Worm (Caenorhabditis elegans) whole organism, dauer: ENCODE data around the gene nhr-134.

Experiments
- unc-62 ChIP-seq: sonication (generic microtip); optimal IDR thresholded peaks from 2 replicates; lab custom pipeline; 2017; ENCODE audit warnings: missing biosample characterization, missing genetic modification reagents, missing genetic modification characterization

Gene nhr-134

ce11 chrV:2230912-2231311, at the start of gene nhr-134:
nhr-134 (plus strand) TSS chrV:2231223.
- no peak for TF ChIP-seq unc-62 (GFP tag; lab: Kevin White, UChicago)

DNA sequence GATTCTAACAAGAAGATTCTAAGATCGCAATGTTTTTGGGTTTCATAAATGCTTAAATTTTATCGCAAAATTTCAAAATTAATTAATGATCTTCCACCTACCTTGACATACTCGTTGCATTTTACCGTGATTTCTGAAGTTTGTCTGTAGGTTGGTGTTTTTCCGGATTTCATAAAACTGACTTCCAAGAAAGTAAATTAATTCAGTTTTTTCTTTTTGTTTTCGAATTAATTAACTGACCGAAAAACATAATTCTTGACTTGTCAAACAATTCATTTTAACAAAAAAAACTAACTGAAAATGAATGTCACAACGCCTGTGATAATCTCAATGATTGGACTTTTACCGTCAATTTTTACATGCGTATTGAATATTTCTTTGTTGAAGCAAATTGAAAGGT, 49.3 kb upstream of the nhr-134 start, which contains the start of gene srbc-16:
srbc-16 (plus strand) TSS at position 301 of the 400 bp plus-strand sequence.
- TF ChIP-seq unc-62 (GFP tag; lab: Kevin White, UChicago), result no peak

DNA sequence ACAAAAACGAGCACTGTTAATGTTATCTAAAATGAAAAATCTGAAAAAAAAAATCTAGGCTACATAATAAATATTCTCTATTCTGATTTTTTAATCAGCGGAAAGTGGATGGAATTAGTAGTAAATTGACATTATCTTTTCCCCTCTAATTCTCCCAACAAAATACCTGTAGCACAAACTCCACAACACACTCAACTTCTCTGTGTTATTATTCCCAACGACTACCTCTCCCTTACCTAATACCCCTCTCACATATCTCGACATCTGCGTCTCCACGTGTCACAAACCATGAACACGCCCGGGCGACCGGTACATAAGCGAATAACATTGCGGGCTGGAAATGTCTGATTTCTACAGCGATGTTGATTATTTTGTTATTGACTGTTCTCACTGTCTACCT, 47.9 kb upstream of the nhr-134 start, which contains the start of gene cyp-33C2:
cyp-33C2 (plus strand) TSS at position 327 of the 400 bp plus-strand sequence.
- TF ChIP-seq unc-62 (GFP tag; lab: Kevin White, UChicago), result no peak

ce11 chrV:2185486-2185885, 45.5 kb upstream of the nhr-134 start:
- TF ChIP-seq unc-62 (GFP tag; lab: Kevin White, UChicago), result no peak

- TF ChIP-seq unc-62 (GFP tag; lab: Kevin White, UChicago), result no peak
These were observed 43.1 kb upstream of the nhr-134 start, which contains the start of gene Y5H2B.3 for ce11 chrV:2187864-2188345. Y5H2B.3 (plus strand) TSS chrV:2188295.

ce11 chrV:2190383-2190782, 40.6 kb upstream of the nhr-134 start:
- TF ChIP-seq unc-62 (GFP tag; lab: Kevin White, UChicago), result no peak

- TF ChIP-seq unc-62 (GFP tag; lab: Kevin White, UChicago), result no peak
These were observed 39.9 kb upstream of the nhr-134 start, which contains the start of gene srbc-42 for ce11 chrV:2191122-2191521. srbc-42 (minus strand) TSS chrV:2191222.

DNA sequence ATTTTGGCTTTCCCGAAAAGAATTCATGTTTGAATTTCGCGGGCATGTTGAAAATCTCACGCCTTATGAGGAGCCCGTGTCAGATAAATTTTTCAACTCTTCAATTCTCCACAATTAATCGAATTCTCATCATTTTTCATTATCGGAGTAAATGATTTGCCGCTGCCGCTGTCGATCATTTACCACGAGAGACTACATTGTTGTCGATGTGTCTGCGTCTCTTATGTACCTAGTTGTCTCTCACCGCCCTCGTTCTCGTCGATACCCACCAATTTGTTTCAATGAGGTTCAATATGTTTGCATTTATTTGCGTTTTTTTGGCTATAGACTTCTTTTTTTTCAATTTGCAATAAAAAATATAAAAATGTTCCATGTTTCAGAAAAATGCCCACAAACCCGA, 38.9 kb upstream of the nhr-134 start, which contains the start of gene nhr-13:
nhr-13 (plus strand) TSS at position 369 of the 400 bp plus-strand sequence.
- no peak for TF ChIP-seq unc-62 (GFP tag; lab: Kevin White, UChicago)

DNA sequence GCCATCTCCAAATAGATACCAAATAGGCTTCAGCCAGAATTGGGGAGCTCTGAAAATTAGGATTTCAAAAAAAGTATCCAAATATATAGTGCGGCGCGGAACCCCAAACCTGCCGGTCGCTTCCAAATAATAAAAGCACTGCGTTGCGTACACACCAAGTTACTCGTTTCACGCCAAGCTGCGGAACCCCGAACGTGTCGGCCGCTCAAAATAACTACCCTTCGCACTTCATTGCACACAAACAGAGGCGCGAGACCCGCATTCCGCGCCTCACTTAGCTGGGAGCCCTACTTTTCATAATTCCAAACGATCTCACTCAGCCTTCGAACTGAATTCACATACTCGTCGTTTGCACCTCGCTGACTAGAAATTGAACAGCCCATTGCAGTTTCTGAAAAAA, 31.4 kb upstream of the nhr-134 start:
- no peak for TF ChIP-seq unc-62 (GFP tag; lab: Kevin White, UChicago)

- no peak for TF ChIP-seq unc-62 (GFP tag; lab: Kevin White, UChicago)
These were observed 30.6 kb upstream of the nhr-134 start for ce11 chrV:2200402-2200801.

- TF ChIP-seq unc-62 (GFP tag; lab: Kevin White, UChicago), result no peak
These were observed 29.8 kb upstream of the nhr-134 start, which contains the start of gene cyp-32B1 for ce11 chrV:2201240-2201639. cyp-32B1 (minus strand) TSS chrV:2201415.

DNA sequence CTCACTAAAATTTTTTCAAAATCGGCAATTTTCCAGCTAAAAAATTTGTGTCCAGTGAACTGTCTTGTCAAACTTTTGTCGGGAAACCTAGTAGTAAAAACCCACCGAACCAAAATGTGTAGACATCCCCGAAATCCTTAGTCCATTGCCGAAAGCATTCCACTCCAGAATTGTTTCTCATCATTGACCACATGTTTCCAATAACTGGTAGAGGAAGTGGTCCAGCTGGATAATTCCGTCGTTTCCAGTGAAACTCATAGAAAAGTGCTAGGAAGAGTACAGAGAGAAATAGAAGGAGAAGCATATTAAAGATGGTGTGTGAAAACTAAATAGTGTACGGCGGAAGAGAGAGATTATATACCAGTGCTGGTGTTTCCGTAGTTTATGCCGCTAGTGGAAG, 26.9 kb upstream of the nhr-134 start, which contains the start of gene cyp-33C12:
cyp-33C12 (minus strand) TSS at position 321 of the 400 bp plus-strand sequence.
- no peak for TF ChIP-seq unc-62 (GFP tag; lab: Kevin White, UChicago)

- no peak for TF ChIP-seq unc-62 (GFP tag; lab: Kevin White, UChicago)
These were observed 24.8 kb upstream of the nhr-134 start, which contains the start of gene srt-40 for ce11 chrV:2206181-2206580. srt-40 (minus strand) TSS chrV:2206281.

DNA sequence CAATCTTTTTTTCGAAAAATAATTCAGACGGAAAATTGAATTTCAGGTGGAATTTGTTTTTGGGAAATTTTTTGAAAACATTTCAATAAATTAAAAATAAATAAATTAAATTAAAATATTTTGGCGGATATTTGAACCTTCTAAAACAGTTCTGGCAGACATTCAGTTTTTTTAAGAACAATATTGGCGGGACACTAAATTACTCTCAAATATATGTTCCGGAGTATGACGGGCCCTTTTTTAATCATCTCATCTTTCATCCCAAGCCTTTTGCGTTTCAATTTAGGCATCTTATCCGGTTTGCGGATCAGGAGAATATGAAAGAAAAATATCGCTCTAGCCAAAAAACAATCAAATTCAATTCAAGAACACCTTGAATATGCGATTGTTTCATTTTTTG, 24.2 kb upstream of the nhr-134 start, which contains the start of gene svh-11:
svh-11 (plus strand) TSS at position 301 of the 400 bp plus-strand sequence.
- TF ChIP-seq unc-62 (GFP tag; lab: Kevin White, UChicago), result no peak

DNA sequence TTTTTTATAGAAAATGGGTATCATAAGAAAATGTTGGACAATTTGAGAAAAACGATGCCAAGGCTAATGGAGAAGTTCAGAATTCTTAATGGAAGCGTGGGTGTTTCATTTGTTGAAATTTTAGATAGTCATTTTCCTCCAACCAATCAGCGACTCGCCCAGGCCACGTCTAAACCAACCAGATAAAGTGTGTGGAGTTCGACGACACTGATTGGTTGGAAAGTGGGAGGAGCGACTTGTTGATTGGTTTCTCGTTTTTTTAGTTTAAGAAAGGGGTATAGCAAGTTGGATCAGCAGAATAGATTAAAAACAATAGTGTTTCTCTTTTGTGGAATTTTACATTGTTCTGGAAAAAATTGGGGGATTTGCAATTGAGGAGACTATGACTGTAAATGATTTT, 23.5 kb upstream of the nhr-134 start:
- no peak for TF ChIP-seq unc-62 (GFP tag; lab: Kevin White, UChicago)

DNA sequence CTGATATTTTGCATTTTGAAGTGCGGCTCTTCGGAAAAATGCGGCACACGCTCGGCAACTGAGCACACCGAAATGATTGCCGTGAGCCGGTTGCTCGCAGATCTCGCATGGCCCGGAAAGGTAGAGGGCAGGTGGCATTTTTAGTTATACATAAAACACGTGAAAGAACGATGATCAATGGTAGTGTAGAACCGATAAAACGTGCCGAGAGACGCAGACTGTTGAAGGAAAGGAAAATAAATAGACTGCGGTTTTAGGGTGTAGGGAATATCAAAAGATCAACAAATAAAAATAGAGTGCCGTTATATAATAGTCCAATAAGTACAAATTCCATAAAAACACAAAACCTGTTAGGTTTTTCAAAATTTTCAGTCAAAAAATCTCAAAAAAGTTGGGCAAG, 19.1 kb upstream of the nhr-134 start, which contains the start of gene nhr-133:
nhr-133 (minus strand) TSS at position 183 of the 400 bp plus-strand sequence.
- TF ChIP-seq unc-62 (GFP tag; lab: Kevin White, UChicago), result no peak
